Fruit fly (Drosophila melanogaster) S2 (cell line): ENCODE data around the gene Nepl17.

Source experiments
- CG8478 ChIP-seq: fragments of >200 bp; optimal IDR thresholded peaks from 2 replicates; lab custom pipeline; 2018
- CTCF ChIP-seq, 2 experiments: fragments of >200 bp; optimal IDR thresholded peaks; 2 replicates each; lab custom pipeline; 2018

dm6 chr3R:28913039-28913438 is 40.3 kb downstream of the Nepl17 start:
- TF ChIP-seq CG8478 (lab: Kevin White, UChicago) (no peak), CTCF (optimal IDR thresholded peaks at IDR 0.05; lab: Kevin White, UChicago) (no peak)
